Worm (Caenorhabditis elegans): ENCODE results near the gene F36G9.3.

DNA sequence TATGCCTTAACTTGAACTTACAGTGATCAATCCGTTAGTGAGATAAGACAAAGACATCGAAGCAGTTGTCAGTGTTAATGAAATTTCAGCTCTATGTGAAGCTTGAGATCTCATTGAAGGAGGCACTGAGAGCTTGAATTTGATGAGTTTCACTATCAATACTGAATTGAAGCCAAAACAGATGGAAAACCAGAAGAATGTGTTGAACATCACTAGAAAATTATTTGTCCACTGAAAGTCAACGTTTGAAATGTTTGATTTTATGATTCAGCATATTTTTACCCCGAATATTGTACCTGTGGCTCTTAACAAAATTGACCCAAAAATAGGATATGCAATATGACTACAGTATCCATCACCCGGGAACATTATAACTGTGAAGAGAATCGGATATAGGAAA is 13.6 kb downstream of the F36G9.3 start:
- TF ChIP-seq ama-1 (optimal IDR thresholded peaks at IDR 0.05) = no peak
- no peak for TF ChIP-seq aly-1 (tag; optimal IDR thresholded peaks at IDR 0.05)
- no peak for TF ChIP-seq F13C5.2 (tag; optimal IDR thresholded peaks at IDR 0.05)
- TF ChIP-seq tbx-37 (GFP tag; conservative IDR thresholded peaks at IDR 0.05) = no peak
- TF ChIP-seq sea-1 (GFP tag; conservative IDR thresholded peaks at IDR 0.05) = no peak
- TF ChIP-seq ceh-36 (tag; optimal IDR thresholded peaks at IDR 0.05) = no peak
- TF ChIP-seq tra-4 (tag; optimal IDR thresholded peaks at IDR 0.05) = no peak
- TF ChIP-seq ceh-13 (GFP tag; optimal IDR thresholded peaks at IDR 0.05) = no peak
- TF ChIP-seq pes-1 (GFP tag; IDR thresholded peaks at IDR 0.05) = no peak
